Worm (Caenorhabditis elegans): Measurements from ENCODE around the gene pgp-7.

DNA sequence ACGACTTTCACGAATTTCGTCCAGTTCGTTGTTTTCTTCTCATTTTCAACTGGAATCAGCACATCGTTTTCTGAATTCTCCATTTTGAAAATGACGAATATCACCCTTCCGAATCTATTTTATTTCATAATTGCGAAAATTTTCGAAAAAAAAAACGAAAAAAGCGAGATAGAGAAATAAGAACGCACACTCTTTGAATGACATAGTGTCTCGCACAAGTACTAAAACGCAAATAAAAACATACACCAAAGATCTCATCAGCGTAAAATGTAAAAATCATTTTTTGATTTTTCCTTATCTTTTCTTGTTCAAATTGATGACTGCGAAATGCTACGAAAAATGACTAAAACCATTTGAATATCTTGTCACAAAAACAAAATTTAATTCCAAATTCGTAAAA lies 5.7 kb downstream of the pgp-7 start, which contains the start of gene pgp-8:
- TF ChIP-seq ama-1 (optimal IDR thresholded peaks at IDR 0.05) (no peak), aly-1 (tag; optimal IDR thresholded peaks at IDR 0.05) (no peak), flt-1 (GFP tag; IDR thresholded peaks at IDR 0.05) (no peak), ceh-13 (GFP tag; optimal IDR thresholded peaks at IDR 0.05) (no peak)
